Worm (Caenorhabditis elegans): ENCODE measurements around the gene T13C2.2.

The T13C2.2 gene

ce11 chrII:6822347-6822746, 30.4 kb downstream of the T13C2.2 start (continued):
- TF ChIP-seq madf-9 (GFP tag; conservative IDR thresholded peaks at IDR 0.05): no peak

ce11 chrII:6823233-6823632, 31.2 kb downstream of the T13C2.2 start:
- no peak for TF ChIP-seq lin-13 (GFP tag; optimal IDR thresholded peaks at IDR 0.05)
- no peak for TF ChIP-seq sdz-12 (GFP tag; optimal IDR thresholded peaks at IDR 0.05)
- TF ChIP-seq rbr-2 (tag; optimal IDR thresholded peaks at IDR 0.05): peak; percentile 10
- TF ChIP-seq F10B5.3 (tag; optimal IDR thresholded peaks at IDR 0.05): no peak
- TF ChIP-seq nhr-28 (tag; optimal IDR thresholded peaks at IDR 0.05): peak; percentile 27
- no peak for TF ChIP-seq pqm-1 (tag; optimal IDR thresholded peaks at IDR 0.05)
- TF ChIP-seq fkh-10 (GFP tag; optimal IDR thresholded peaks at IDR 0.05): no peak
- TF ChIP-seq hlh-30 (tag; optimal IDR thresholded peaks at IDR 0.05; ENCODE audit: insufficient read depth): peak; percentile 41
- peak in 1 of 2 experiments; percentile 54 for TF ChIP-seq daf-16 (GFP tag; optimal IDR thresholded peaks at IDR 0.05)
- no peak for TF ChIP-seq daf-16 (tag; optimal IDR thresholded peaks at IDR 0.05)
- peak in 1 of 2 experiments; percentile 23 for TF ChIP-seq mdl-1 (tag; optimal IDR thresholded peaks at IDR 0.05)
- TF ChIP-seq mep-1 (tag; optimal IDR thresholded peaks at IDR 0.05): peak; percentile 45
- peak; percentile 21 for TF ChIP-seq nhr-11 (tag; optimal IDR thresholded peaks at IDR 0.05)
- no peak for TF ChIP-seq spr-3 (GFP tag; optimal IDR thresholded peaks at IDR 0.05)
- TF ChIP-seq tra-1 (GFP tag; IDR thresholded peaks at IDR 0.05): peak; percentile 78
- TF ChIP-seq dmd-8 (GFP tag; IDR thresholded peaks at IDR 0.05): no peak
- no peak for TF ChIP-seq F49E8.2 (tag; optimal IDR thresholded peaks at IDR 0.05; ENCODE audit: borderline replicate concordance)
- peak; percentile 56 for TF ChIP-seq dmd-6 (GFP tag; IDR thresholded peaks at IDR 0.05)
- TF ChIP-seq hlh-11 (tag; optimal IDR thresholded peaks at IDR 0.05): peak; percentile 69
- no peak for TF ChIP-seq lin-15B (tag; optimal IDR thresholded peaks at IDR 0.05)
- peak; percentile 2 for TF ChIP-seq mes-2 (tag; optimal IDR thresholded peaks at IDR 0.05; ENCODE audit: poor library complexity, severe bottlenecking)
- TF ChIP-seq skn-1 (tag; optimal IDR thresholded peaks at IDR 0.05): no peak
- no peak for TF ChIP-seq aha-1 (tag)
- peak; percentile 32; the same call in 1 of the 2 replicates for TF ChIP-seq hmg-1.1 (GFP tag; IDR thresholded peaks at IDR 0.05)
- peak; percentile 88; the same call in 1 of the 2 replicates for TF ChIP-seq ceh-20 (GFP tag; IDR thresholded peaks at IDR 0.05)
- peak; percentile 68 for TF ChIP-seq mxl-3 (GFP tag; optimal IDR thresholded peaks at IDR 0.05)
- no peak for TF ChIP-seq lin-39 (tag; optimal IDR thresholded peaks at IDR 0.05)
- TF ChIP-seq vab-7 (GFP tag; IDR thresholded peaks at IDR 0.05): peak; percentile 27; the same call in 1 of the 2 replicates
- TF ChIP-seq hif-1 (tag; optimal IDR thresholded peaks at IDR 0.05): no peak
- peak in 1 of 2 experiments; percentile 100 for TF ChIP-seq unc-62 (GFP tag; optimal IDR thresholded peaks at IDR 0.05 in 1 of 2)
- TF ChIP-seq unc-62 (tag; optimal IDR thresholded peaks at IDR 0.05): peak; percentile 55
- TF ChIP-seq lsy-2 (tag; optimal IDR thresholded peaks at IDR 0.05): peak in 1 of 2 experiments; percentile 31

- TF ChIP-seq nhr-25 (tag; optimal IDR thresholded peaks at IDR 0.05; ENCODE audit: borderline replicate concordance, insufficient read depth) (peak; percentile 54), snpc-1.2 (GFP tag; IDR thresholded peaks at IDR 0.05) (no peak), D1046.2 (GFP tag; IDR thresholded peaks at IDR 0.05) (no peak), hlh-11 (tag; optimal IDR thresholded peaks at IDR 0.05) (peak; percentile 38), nhr-10 (tag; optimal IDR thresholded peaks at IDR 0.05) (no peak), F44E2.7 (GFP tag; IDR thresholded peaks at IDR 0.05) (no peak), lin-38 (GFP tag; IDR thresholded peaks at IDR 0.05) (no peak), lir-3 (tag; optimal IDR thresholded peaks at IDR 0.05) (no peak), snpc-4 (tag; optimal IDR thresholded peaks at IDR 0.05) (no peak), hif-1 (tag; optimal IDR thresholded peaks at IDR 0.05) (peak in 1 of 2 experiments; percentile 14), daf-16 (GFP tag; optimal IDR thresholded peaks at IDR 0.05) (no peak), daf-16 (tag; optimal IDR thresholded peaks at IDR 0.05) (no peak), tra-1 (GFP tag; IDR thresholded peaks at IDR 0.05) (0 out of 2 replicates have a peak, but pooled peaks have one; percentile 49), mes-2 (tag; optimal IDR thresholded peaks at IDR 0.05; ENCODE audit: poor library complexity, severe bottlenecking) (no peak), zip-2 (tag; optimal IDR thresholded peaks at IDR 0.05) (no peak), spr-3 (GFP tag; optimal IDR thresholded peaks at IDR 0.05) (no peak), hmg-1.1 (GFP tag; IDR thresholded peaks at IDR 0.05) (no peak), aha-1 (tag) (peak; percentile 21), tag-97 (GFP tag; IDR thresholded peaks at IDR 0.05) (no peak), daf-12 (tag; optimal IDR thresholded peaks at IDR 0.05) (no peak), nhr-6 (tag; optimal IDR thresholded peaks at IDR 0.05) (no peak), F10B5.3 (tag; optimal IDR thresholded peaks at IDR 0.05) (no peak), F37D6.2 (tag; optimal IDR thresholded peaks at IDR 0.05) (peak; percentile 19), sdz-12 (GFP tag; optimal IDR thresholded peaks at IDR 0.05) (no peak), lin-15B (tag; optimal IDR thresholded peaks at IDR 0.05) (no peak), mdl-1 (tag; optimal IDR thresholded peaks at IDR 0.05) (peak; percentile 25 to 63), mep-1 (tag; optimal IDR thresholded peaks at IDR 0.05) (peak; percentile 71), unc-130 (GFP tag; optimal IDR thresholded peaks at IDR 0.05) (no peak)
Measured at ce11 chrII:6823912-6824311, 31.9 kb downstream of the T13C2.2 start.
